Fruit fly (Drosophila melanogaster) whole organism, embryonic: ENCODE results near the gene CG44008.

ENCODE experiments used
- ATbp ChIP-seq: fragments of 200-800 bp; sonication (Bioruptor generic); optimal IDR thresholded peaks from 2 replicates; lab custom pipeline; 2017; ENCODE audit warnings: missing biosample characterization, mild to moderate bottlenecking, missing genetic modification characterization, missing genetic modification reagents
- Atf3 ChIP-seq: fragments of 200-800 bp; sonication (Bioruptor generic); optimal IDR thresholded peaks from 3 replicates; lab custom pipeline; 2016; ENCODE audit warnings: missing biosample characterization, missing genetic modification characterization
- B-H1 ChIP-seq: fragments of 200-800 bp; sonication (Bioruptor generic); IDR thresholded peaks from 3 replicates; pipeline ENCODE4 v1.3.6; 2022; ENCODE audit warnings: missing biosample characterization, missing genetic modification characterization
- B-H2 ChIP-seq: fragments of 200-800 bp; sonication (Bioruptor generic); optimal IDR thresholded peaks from 2 replicates; lab custom pipeline; 2018; ENCODE audit warnings: missing biosample characterization, mild to moderate bottlenecking, missing genetic modification characterization
- CG10267 ChIP-seq: fragments of 200-800 bp; sonication (Bioruptor generic); optimal IDR thresholded peaks from 2 replicates; lab custom pipeline; 2018; ENCODE audit warnings: missing biosample characterization, mild to moderate bottlenecking, missing genetic modification characterization, moderate library complexity
- CG10543 ChIP-seq: fragments of 200-800 bp; sonication (Bioruptor generic); optimal IDR thresholded peaks from 3 replicates; lab custom pipeline; 2017; ENCODE audit warnings: missing biosample characterization, mild to moderate bottlenecking, missing genetic modification characterization, moderate library complexity
- CG10979 ChIP-seq: fragments of 200-800 bp; sonication (Bioruptor generic); optimal IDR thresholded peaks from 2 replicates; lab custom pipeline; 2018; ENCODE audit warnings: missing biosample characterization, mild to moderate bottlenecking, missing genetic modification characterization, moderate library complexity
- CG11560 ChIP-seq: fragments of 200-800 bp; sonication (Bioruptor generic); IDR thresholded peaks from 3 replicates; pipeline ENCODE4 v1.3.6; 2022; ENCODE audit warnings: missing biosample characterization, missing genetic modification characterization
- CG11695 ChIP-seq: fragments of 200-800 bp; sonication (Bioruptor generic); IDR thresholded peaks from 3 replicates; pipeline ENCODE4 v1.3.6; 2022; ENCODE audit warnings: missing biosample characterization, missing genetic modification characterization
- CG15479 ChIP-seq: fragments of 200-800 bp; sonication (Bioruptor generic); optimal IDR thresholded peaks from 3 replicates; lab custom pipeline; 2019; ENCODE audit warnings: missing biosample characterization, mild to moderate bottlenecking, missing genetic modification characterization, moderate library complexity
- CG15514 ChIP-seq: fragments of 200-800 bp; sonication (Bioruptor generic); optimal IDR thresholded peaks from 3 replicates; lab custom pipeline; 2017; ENCODE audit warnings: missing biosample characterization, missing genetic modification characterization, mild to moderate bottlenecking, moderate library complexity, missing genetic modification reagents
- CG17385 ChIP-seq: fragments of 200-800 bp; sonication (Bioruptor generic); optimal IDR thresholded peaks from 3 replicates; lab custom pipeline; 2018; ENCODE audit warnings: missing biosample characterization, mild to moderate bottlenecking, missing genetic modification characterization
- CG1832 ChIP-seq: fragments of 200-800 bp; sonication (Bioruptor generic); optimal IDR thresholded peaks from 2 replicates; lab custom pipeline; 2017; ENCODE audit warnings: missing biosample characterization, mild to moderate bottlenecking, missing genetic modification characterization, inconsistent platforms
- CG30020 ChIP-seq: fragments of 200-800 bp; optimal IDR thresholded peaks from 2 replicates; lab custom pipeline; 2019; ENCODE audit warnings: missing biosample characterization, mild to moderate bottlenecking, missing genetic modification characterization, moderate library complexity
- CG3163 ChIP-seq: fragments of 200-800 bp; sonication (Bioruptor generic); optimal IDR thresholded peaks from 3 replicates; lab custom pipeline; 2016; ENCODE audit warnings: missing biosample characterization, missing genetic modification characterization
- CG32767 ChIP-seq: fragments of 200-800 bp; sonication (Bioruptor generic); IDR thresholded peaks from 2 replicates; pipeline ENCODE4 v1.3.6; 2022; ENCODE audit warnings: missing biosample characterization, missing genetic modification characterization
- CG42726 ChIP-seq: fragments of 200-800 bp; sonication (Bioruptor generic); IDR thresholded peaks from 2 replicates; pipeline ENCODE4 v1.3.6; 2022; ENCODE audit warnings: missing biosample characterization, missing genetic modification characterization; ENCODE audit not compliant: partially characterized antibody
- CG6175 ChIP-seq: fragments of 200-800 bp; sonication (Bioruptor generic); IDR thresholded peaks from 3 replicates; pipeline ENCODE4 v1.3.6; 2022; ENCODE audit warnings: missing biosample characterization, missing genetic modification characterization
- CG6765 ChIP-seq: fragments of 200-800 bp; sonication (Bioruptor generic); optimal IDR thresholded peaks from 3 replicates; lab custom pipeline; 2017; ENCODE audit warnings: missing biosample characterization, mild to moderate bottlenecking, missing genetic modification characterization
- CG9876 ChIP-seq: fragments of 200-800 bp; sonication (Bioruptor generic); optimal IDR thresholded peaks from 2 replicates; lab custom pipeline; 2016; ENCODE audit warnings: missing biosample characterization, missing genetic modification characterization
- CHES-1-like ChIP-seq: fragments of 200-800 bp; sonication (Bioruptor generic); optimal IDR thresholded peaks from 2 replicates; lab custom pipeline; 2016; ENCODE audit warnings: missing biosample characterization, missing genetic modification characterization
- Dip2 ChIP-seq: fragments of 200-800 bp; sonication (Bioruptor generic); IDR thresholded peaks from 2 replicates; pipeline ENCODE4 v1.3.6; 2022; ENCODE audit warnings: missing biosample characterization, missing genetic modification characterization
- Drgx ChIP-seq: fragments of 200-800 bp; sonication (Bioruptor generic); IDR thresholded peaks from 2 replicates; pipeline ENCODE4 v1.3.6; 2022; ENCODE audit warnings: missing biosample characterization, missing genetic modification characterization
- E2f2 ChIP-seq: fragments of 200-800 bp; sonication (Bioruptor generic); IDR thresholded peaks from 2 replicates; pipeline ENCODE4 v1.3.6; 2022; ENCODE audit warnings: missing biosample characterization, missing genetic modification characterization
- H2.0 ChIP-seq: fragments of 200-800 bp; sonication (Bioruptor generic); IDR thresholded peaks from 2 replicates; pipeline ENCODE4 v1.3.6; 2022; ENCODE audit warnings: missing biosample characterization, missing genetic modification characterization
- HHEX ChIP-seq: fragments of 200-800 bp; sonication (Bioruptor generic); optimal IDR thresholded peaks from 3 replicates; lab custom pipeline; 2017; ENCODE audit warnings: missing biosample characterization, mild to moderate bottlenecking, missing genetic modification characterization, missing genetic modification reagents
- HLH4C ChIP-seq: fragments of 200-800 bp; sonication (Bioruptor generic); IDR thresholded peaks from 3 replicates; pipeline ENCODE4 v1.3.6; 2022; ENCODE audit warnings: missing biosample characterization, missing genetic modification characterization; ENCODE audit not compliant: partially characterized antibody
- Jarid2 ChIP-seq: fragments of 200-800 bp; sonication (Bioruptor generic); optimal IDR thresholded peaks from 3 replicates; lab custom pipeline; 2017; ENCODE audit warnings: mild to moderate bottlenecking, missing biosample characterization, missing genetic modification reagents, missing genetic modification characterization
- Lpt ChIP-seq: fragments of >200 bp; optimal IDR thresholded peaks from 2 replicates; lab custom pipeline; 2018; ENCODE audit warnings: missing biosample characterization, missing genetic modification characterization
- Mad ChIP-seq: fragments of 200-800 bp; sonication (Bioruptor generic); optimal IDR thresholded peaks from 2 replicates; lab custom pipeline; 2016; ENCODE audit warnings: missing biosample characterization, missing genetic modification characterization
- Neu2 ChIP-seq: fragments of 200-800 bp; sonication (Bioruptor generic); optimal IDR thresholded peaks from 3 replicates; lab custom pipeline; 2016; ENCODE audit warnings: missing biosample characterization, missing genetic modification characterization, borderline replicate concordance
- Pdp1 ChIP-seq, 2 experiments: fragments of 200-800 bp; sonication (Bioruptor generic); optimal IDR thresholded peaks; 3 replicates each; lab custom pipeline; 2016; ENCODE audit warnings: missing biosample characterization in 2 of 2, missing genetic modification characterization in 2 of 2, mild to moderate bottlenecking in 1 of 2, moderate library complexity in 1 of 2
- TFAM ChIP-seq: fragments of 200-800 bp; sonication (Bioruptor generic); optimal IDR thresholded peaks from 2 replicates; lab custom pipeline; 2017; ENCODE audit warnings: missing biosample characterization, missing genetic modification characterization, inconsistent platforms
- bigmax ChIP-seq: fragments of 200-800 bp; sonication (Bioruptor generic); optimal IDR thresholded peaks from 2 replicates; lab custom pipeline; 2018; ENCODE audit warnings: missing biosample characterization, mild to moderate bottlenecking, missing genetic modification characterization
- ci ChIP-seq: fragments of 200-800 bp; sonication (Bioruptor generic); IDR thresholded peaks from 3 replicates; pipeline ENCODE4 v1.3.6; 2022; ENCODE audit warnings: missing biosample characterization, missing genetic modification characterization
- corto ChIP-seq: fragments of 200-800 bp; sonication (Bioruptor generic); optimal IDR thresholded peaks from 2 replicates; lab custom pipeline; 2016; ENCODE audit warnings: missing biosample characterization, mild to moderate bottlenecking, missing genetic modification characterization, moderate library complexity
- crp ChIP-seq, 2 experiments: fragments of 200-800 bp; sonication (Bioruptor generic); optimal IDR thresholded peaks; 2 replicates in 1 of 2; 3 replicates in 1 of 2; lab custom pipeline; 2017; ENCODE audit warnings: missing biosample characterization in 2 of 2, missing genetic modification characterization in 2 of 2, mild to moderate bottlenecking in 1 of 2, moderate library complexity in 1 of 2
- ftz-f1 ChIP-seq: fragments of 200-800 bp; sonication (Bioruptor generic); optimal IDR thresholded peaks from 2 replicates; lab custom pipeline; 2016; ENCODE audit warnings: missing biosample characterization, missing genetic modification characterization
- gcm ChIP-seq: fragments of 200-800 bp; sonication (Bioruptor generic); optimal IDR thresholded peaks from 2 replicates; lab custom pipeline; 2019; ENCODE audit warnings: missing biosample characterization, mild to moderate bottlenecking, missing genetic modification characterization, moderate library complexity
- gro ChIP-seq: fragments of 200-800 bp; sonication (Bioruptor generic); optimal IDR thresholded peaks from 2 replicates; lab custom pipeline; 2016; ENCODE audit warnings: missing biosample characterization, missing genetic modification characterization
- gsb-n ChIP-seq: fragments of 200-800 bp; sonication (Bioruptor generic); optimal IDR thresholded peaks from 3 replicates; lab custom pipeline; 2018; ENCODE audit warnings: missing biosample characterization, mild to moderate bottlenecking, missing genetic modification characterization
- insv ChIP-seq, 2 experiments: fragments of 200-800 bp; sonication (Bioruptor generic); optimal IDR thresholded peaks; 3 replicates each; lab custom pipeline; 2016 to 2018; ENCODE audit warnings: missing biosample characterization in 2 of 2, missing genetic modification characterization in 2 of 2
- kah ChIP-seq: fragments of 200-800 bp; sonication (Bioruptor generic); optimal IDR thresholded peaks from 2 replicates; lab custom pipeline; 2018; ENCODE audit warnings: missing biosample characterization, mild to moderate bottlenecking, missing genetic modification characterization
- knrl ChIP-seq: fragments of 200-800 bp; sonication (Bioruptor generic); IDR thresholded peaks from 3 replicates; pipeline ENCODE4 v1.3.6; 2022; ENCODE audit warnings: missing biosample characterization, missing genetic modification characterization; ENCODE audit not compliant: partially characterized antibody
- mirr ChIP-seq: fragments of 200-800 bp; sonication (Bioruptor generic); optimal IDR thresholded peaks from 3 replicates; lab custom pipeline; 2018; ENCODE audit warnings: missing biosample characterization, mild to moderate bottlenecking, missing genetic modification characterization
- run ChIP-seq: fragments of 200-800 bp; sonication (Bioruptor generic); optimal IDR thresholded peaks from 3 replicates; lab custom pipeline; 2018; ENCODE audit warnings: missing biosample characterization, mild to moderate bottlenecking, missing genetic modification characterization
- so ChIP-seq: fragments of 200-800 bp; sonication (Bioruptor generic); IDR thresholded peaks from 3 replicates; pipeline ENCODE4 v1.3.6; 2022; ENCODE audit warnings: missing biosample characterization, missing genetic modification characterization
- sr ChIP-seq: fragments of 200-800 bp; sonication (Bioruptor generic); IDR thresholded peaks from 3 replicates; pipeline ENCODE4 v1.3.6; 2022; ENCODE audit warnings: missing biosample characterization, missing genetic modification characterization
- sug ChIP-seq: fragments of 200-800 bp; optimal IDR thresholded peaks from 2 replicates; lab custom pipeline; 2019; ENCODE audit warnings: missing biosample characterization, mild to moderate bottlenecking, missing genetic modification characterization, moderate library complexity

CG44008 gene

dm6 chr2L:11807697-11808226 lies 34.5 kb downstream of the CG44008 start (continued):
- TF ChIP-seq ci (GFP tag; lab: Robert Waterston, UW) = peak; percentile 80
- no peak for TF ChIP-seq CG10267
- peak; percentile 60 for TF ChIP-seq CG6765 (GFP tag; lab: Kevin White, UChicago)
- TF ChIP-seq ATbp (GFP tag; lab: Kevin White, UChicago) = no peak
- TF ChIP-seq CG17385 (GFP tag; lab: Kevin White, UChicago) = peak; percentile 27
- peak; percentile 60 for TF ChIP-seq ftz-f1 (GFP tag; lab: Kevin White, UChicago)
- TF ChIP-seq sr = 0 out of 3 replicates have a peak, but pooled peaks have one; percentile 61
- TF ChIP-seq Lpt (GFP tag; lab: Kevin White, UChicago) = no peak
- peak; percentile 2 for TF ChIP-seq Mad (GFP tag; lab: Kevin White, UChicago)
- peak in 1 of 2 experiments; percentile 42 for TF ChIP-seq insv (GFP tag; optimal IDR thresholded peaks at IDR 0.05; lab: Kevin White, UChicago)
- TF ChIP-seq CG15514 = peak; percentile 27
- peak; percentile 22 for TF ChIP-seq gsb-n (tag; lab: Kevin White, UChicago)
- peak; percentile 65; the same call in 2 of the 3 replicates for TF ChIP-seq so (GFP tag; lab: Robert Waterston, UW)
- TF ChIP-seq crp (GFP tag; optimal IDR thresholded peaks at IDR 0.05; lab: Kevin White, UChicago) = no peak
- no peak for TF ChIP-seq CG9876
- no peak for TF ChIP-seq CG30020
- TF ChIP-seq knrl = peak; percentile 25; the same call in 1 of the 3 replicates
- no peak for TF ChIP-seq bigmax (GFP tag; lab: Kevin White, UChicago)
- peak; percentile 65 for TF ChIP-seq mirr (GFP tag; lab: Kevin White, UChicago)
- peak in 1 of 2 experiments; percentile 13 for TF ChIP-seq Pdp1 (GFP tag; optimal IDR thresholded peaks at IDR 0.05; lab: Kevin White, UChicago)
- peak; percentile 12; the same call in 1 of the 2 replicates for TF ChIP-seq E2f2 (GFP tag; lab: Robert Waterston, UW)
- peak; percentile 24 for TF ChIP-seq corto
- TF ChIP-seq Atf3 (GFP tag; lab: Kevin White, UChicago) = no peak
- peak; percentile 18 for TF ChIP-seq HHEX (GFP tag; lab: Kevin White, UChicago)
- TF ChIP-seq Dip2 = no peak
- TF ChIP-seq CG42726 (GFP tag; lab: Robert Waterston, UW) = peak; percentile 81
- TF ChIP-seq HLH4C (GFP tag; lab: Robert Waterston, UW) = peak; percentile 14; the same call in 1 of the 3 replicates
- 0 out of 2 replicates have a peak, but pooled peaks have one; percentile 30 for TF ChIP-seq CG32767 (GFP tag; lab: Robert Waterston, UW)
- TF ChIP-seq CG15479 = peak; percentile 26
- TF ChIP-seq gro (GFP tag; lab: Kevin White, UChicago) = peak; percentile 54
- TF ChIP-seq TFAM = no peak
- peak; percentile 43; the same call in 1 of the 2 replicates for TF ChIP-seq Drgx (GFP tag; lab: Robert Waterston, UW)
- TF ChIP-seq H2.0 (GFP tag; lab: Robert Waterston, UW) = no peak
- peak; percentile 87 for TF ChIP-seq CG10543
- TF ChIP-seq Jarid2 = peak; percentile 87
- no peak for TF ChIP-seq Neu2 (GFP tag; lab: Kevin White, UChicago)
- TF ChIP-seq sug (tag; lab: Kevin White, UChicago) = peak; percentile 59
- peak; percentile 28 for TF ChIP-seq CG3163 (GFP tag; lab: Kevin White, UChicago)
- TF ChIP-seq CG11695 = 0 out of 3 replicates have a peak, but pooled peaks have one; percentile 32
- TF ChIP-seq kah (GFP tag; lab: Kevin White, UChicago) = peak; percentile 5
- peak; percentile 44 for TF ChIP-seq B-H2
- TF ChIP-seq run (tag; lab: Kevin White, UChicago) = peak; percentile 71
- no peak for TF ChIP-seq B-H1 (GFP tag; lab: Robert Waterston, UW)
- TF ChIP-seq CG6175 = peak; percentile 98
- no peak for TF ChIP-seq CG10979 (tag; lab: Kevin White, UChicago)
- TF ChIP-seq gcm = peak; percentile 25
- no peak for TF ChIP-seq CG11560 (tag; lab: Robert Waterston, UW)
- no peak for TF ChIP-seq CG1832 (GFP tag; lab: Kevin White, UChicago)
- TF ChIP-seq CHES-1-like = peak; percentile 1
